Fruit fly (Drosophila melanogaster) S2 (cell line): ENCODE data around the gene upd3.

ENCODE experiments used
- CG8478 ChIP-seq: fragments of >200 bp; optimal IDR thresholded peaks from 2 replicates; lab custom pipeline; 2018
- CTCF ChIP-seq, 2 experiments: fragments of >200 bp; optimal IDR thresholded peaks; 2 replicates each; lab custom pipeline; 2018

DNA sequence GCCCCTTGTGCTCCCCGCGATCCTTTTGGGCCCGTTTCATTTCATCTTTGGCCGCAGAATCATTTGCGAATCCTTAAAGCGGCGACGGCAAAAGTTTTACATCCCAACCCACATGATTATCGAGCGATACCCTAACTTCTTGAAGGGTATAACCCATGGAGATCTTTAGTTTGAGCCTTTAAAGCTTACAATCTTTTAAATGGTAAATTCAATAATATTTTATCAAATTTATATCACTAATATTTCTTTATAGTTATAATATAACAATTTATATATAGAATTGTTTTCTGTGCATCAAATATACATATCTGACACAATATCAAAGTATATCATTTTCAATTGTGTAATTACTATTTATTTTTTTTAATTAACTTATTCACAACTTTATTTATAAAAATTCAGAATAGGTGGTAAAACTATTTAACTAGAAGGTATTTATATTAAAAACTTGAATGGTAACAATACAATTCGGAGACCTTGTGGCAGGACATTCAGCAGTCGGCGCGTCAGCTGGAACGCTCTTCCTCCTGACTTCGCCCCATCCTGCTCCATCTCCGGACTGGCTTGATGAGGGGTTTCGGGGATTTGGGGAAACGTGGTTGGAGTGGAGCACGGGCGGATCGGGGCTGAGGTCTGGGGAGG lies 20.7 kb upstream of the upd3 start:
- TF ChIP-seq CTCF (optimal IDR thresholded peaks at IDR 0.05; lab: Kevin White, UChicago) (no peak), CG8478 (lab: Kevin White, UChicago) (no peak)
